Worm (Caenorhabditis elegans): ENCODE data around the gene fmo-5.

- no peak for TF ChIP-seq snpc-4 (GFP tag; optimal IDR thresholded peaks at IDR 0.05)
- no peak for TF ChIP-seq snpc-4 (tag; optimal IDR thresholded peaks at IDR 0.05)
- TF ChIP-seq let-526 (GFP tag; IDR thresholded peaks at IDR 0.05), result no peak
- no peak for TF ChIP-seq mcd-1 (GFP tag; IDR thresholded peaks at IDR 0.05)
- TF ChIP-seq mel-28 (tag; optimal IDR thresholded peaks at IDR 0.05; ENCODE audit: borderline replicate concordance), result no peak
- no peak for TF ChIP-seq tbx-9 (tag; optimal IDR thresholded peaks at IDR 0.05; ENCODE audit: borderline replicate concordance)
- no peak for TF ChIP-seq nhr-120 (GFP tag; IDR thresholded peaks at IDR 0.05)
- no peak for TF ChIP-seq efl-1 (GFP tag; optimal IDR thresholded peaks at IDR 0.05)
- TF ChIP-seq ztf-18 (tag; optimal IDR thresholded peaks at IDR 0.05), result no peak
- TF ChIP-seq ceh-27 (GFP tag; optimal IDR thresholded peaks at IDR 0.05), result no peak
- no peak for TF ChIP-seq ama-1 (optimal IDR thresholded peaks at IDR 0.05)
- no peak for TF ChIP-seq ama-1 (GFP tag; optimal IDR thresholded peaks at IDR 0.05)
- no peak for TF ChIP-seq hsf-1 (GFP tag; IDR thresholded peaks at IDR 0.05)
- TF ChIP-seq F33H1.4 (GFP tag; IDR thresholded peaks at IDR 0.05), result no peak
- no peak for TF ChIP-seq nhr-90 (tag; optimal IDR thresholded peaks at IDR 0.05)
- TF ChIP-seq cebp-2 (GFP tag; IDR thresholded peaks at IDR 0.05), result no peak
These were observed 12.3 kb upstream of the fmo-5 start for ce11 chrV:915716-916115.

Measured in whole organism, young adult.